Fruit fly (Drosophila melanogaster): Measurements from ENCODE around the gene Npc2b.

- TF ChIP-seq psq (optimal IDR thresholded peaks at IDR 0.05) (no peak), Myc (optimal IDR thresholded peaks at IDR 0.05) (no peak)
Observed at dm6 chr3R:14122347-14122812, 33.1 kb downstream of the Npc2b start, which contains the start of the genes Abi and twf.
